Fruit fly (Drosophila melanogaster) whole organism, embryonic: ENCODE measurements around the gene CG17637.

Experiments used
- Bteb2 ChIP-seq: fragments of 200-800 bp; sonication (Bioruptor generic); optimal IDR thresholded peaks from 2 replicates; lab custom pipeline; 2016; ENCODE audit warnings: missing biosample characterization, missing genetic modification characterization
- C15 ChIP-seq: fragments of 200-800 bp; sonication (Bioruptor generic); IDR thresholded peaks from 3 replicates; pipeline ENCODE4 v1.3.6; 2022; ENCODE audit warnings: missing biosample characterization, missing genetic modification characterization
- CG10565 ChIP-seq: fragments of 200-800 bp; sonication (Bioruptor generic); optimal IDR thresholded peaks from 3 replicates; lab custom pipeline; 2016; ENCODE audit warnings: missing biosample characterization, mild to moderate bottlenecking, missing genetic modification characterization
- CG14014 ChIP-seq: fragments of 200-800 bp; sonication (Bioruptor generic); IDR thresholded peaks from 2 replicates; pipeline ENCODE4 v1.3.6; 2022; ENCODE audit warnings: missing biosample characterization, missing genetic modification characterization
- CG17829 ChIP-seq: fragments of 200-800 bp; optimal IDR thresholded peaks from 2 replicates; lab custom pipeline; 2019; ENCODE audit warnings: missing biosample characterization, mild to moderate bottlenecking, missing genetic modification characterization, moderate library complexity
- CG1792 ChIP-seq: fragments of 200-800 bp; sonication (Bioruptor generic); optimal IDR thresholded peaks from 2 replicates; lab custom pipeline; 2016; ENCODE audit warnings: missing biosample characterization, missing genetic modification characterization
- CG18011 ChIP-seq: fragments of 200-800 bp; sonication (Bioruptor generic); optimal IDR thresholded peaks from 2 replicates; lab custom pipeline; 2017; ENCODE audit warnings: missing biosample characterization, missing genetic modification characterization, mild to moderate bottlenecking, moderate library complexity, missing genotype
- CG34376 ChIP-seq: fragments of 200-800 bp; sonication (Bioruptor generic); optimal IDR thresholded peaks from 2 replicates; lab custom pipeline; 2018; ENCODE audit warnings: missing biosample characterization, mild to moderate bottlenecking, missing genetic modification characterization
- CG6272 ChIP-seq: fragments of 200-800 bp; sonication (Bioruptor generic); IDR thresholded peaks from 2 replicates; pipeline ENCODE4 v1.3.6; 2022; ENCODE audit warnings: missing biosample characterization, missing genetic modification characterization
- CG6654 ChIP-seq: fragments of 200-800 bp; sonication (Bioruptor generic); optimal IDR thresholded peaks from 2 replicates; lab custom pipeline; 2017; ENCODE audit warnings: missing biosample characterization, mild to moderate bottlenecking, missing genetic modification characterization
- CG6765 ChIP-seq: fragments of 200-800 bp; sonication (Bioruptor generic); optimal IDR thresholded peaks from 3 replicates; lab custom pipeline; 2017; ENCODE audit warnings: missing biosample characterization, mild to moderate bottlenecking, missing genetic modification characterization
- CG7745 ChIP-seq: fragments of 200-800 bp; sonication (Bioruptor generic); optimal IDR thresholded peaks from 2 replicates; lab custom pipeline; 2018; ENCODE audit warnings: missing biosample characterization, mild to moderate bottlenecking, missing genetic modification characterization, moderate library complexity
- CG8281 ChIP-seq: fragments of 200-800 bp; sonication (Bioruptor generic); optimal IDR thresholded peaks from 2 replicates; lab custom pipeline; 2018; ENCODE audit warnings: missing biosample characterization, mild to moderate bottlenecking, missing genetic modification characterization, moderate library complexity
- CG9817 ChIP-seq: fragments of 200-800 bp; sonication (Bioruptor generic); optimal IDR thresholded peaks from 2 replicates; lab custom pipeline; 2018; ENCODE audit warnings: missing biosample characterization, mild to moderate bottlenecking, missing genetic modification characterization, moderate library complexity
- D19A ChIP-seq: fragments of 200-800 bp; optimal IDR thresholded peaks from 3 replicates; lab custom pipeline; 2019; ENCODE audit warnings: missing biosample characterization, mild to moderate bottlenecking, missing genetic modification characterization, moderate library complexity
- Dad ChIP-seq: fragments of 200-800 bp; sonication (Bioruptor generic); optimal IDR thresholded peaks from 3 replicates; lab custom pipeline; 2016; ENCODE audit warnings: missing biosample characterization, missing genetic modification characterization
- Dref ChIP-seq: fragments of 200-800 bp; sonication (Bioruptor generic); IDR thresholded peaks from 2 replicates; pipeline ENCODE4 v1.3.6; 2022; ENCODE audit warnings: missing biosample characterization, missing genetic modification characterization
- H2.0 ChIP-seq: fragments of 200-800 bp; sonication (Bioruptor generic); IDR thresholded peaks from 2 replicates; pipeline ENCODE4 v1.3.6; 2022; ENCODE audit warnings: missing biosample characterization, missing genetic modification characterization
- HHEX ChIP-seq: fragments of 200-800 bp; sonication (Bioruptor generic); optimal IDR thresholded peaks from 3 replicates; lab custom pipeline; 2017; ENCODE audit warnings: missing biosample characterization, mild to moderate bottlenecking, missing genetic modification characterization, missing genetic modification reagents
- HmgD ChIP-seq: fragments of 200-800 bp; sonication (Bioruptor generic); optimal IDR thresholded peaks from 3 replicates; lab custom pipeline; 2016; ENCODE audit warnings: missing biosample characterization, missing genetic modification characterization
- Hr78 ChIP-seq, 2 experiments: fragments of 200-800 bp in 1 of 2; fragments of >200 bp in 1 of 2; sonication (Bioruptor generic) in 1 of 2; optimal IDR thresholded peaks; 2 replicates each; lab custom pipeline; 2017 to 2019; ENCODE audit warnings: missing biosample characterization in 2 of 2, missing genetic modification characterization in 2 of 2, mild to moderate bottlenecking in 1 of 2, moderate library complexity in 1 of 2
- MBD-R2 ChIP-seq: fragments of 200-800 bp; sonication (Bioruptor generic); IDR thresholded peaks from 2 replicates; pipeline ENCODE4 v1.3.6; 2022; ENCODE audit warnings: missing biosample characterization, missing genetic modification characterization
- Myb ChIP-seq: fragments of 200-800 bp; sonication (Bioruptor generic); optimal IDR thresholded peaks from 2 replicates; lab custom pipeline; 2016; ENCODE audit warnings: missing biosample characterization, missing genetic modification characterization
- NFAT ChIP-seq: fragments of 200-800 bp; sonication (Bioruptor generic); IDR thresholded peaks from 2 replicates; pipeline ENCODE4 v1.3.6; 2022; ENCODE audit warnings: missing biosample characterization, missing genetic modification characterization
- Oaz ChIP-seq: fragments of 200-800 bp; sonication (Bioruptor generic); IDR thresholded peaks from 2 replicates; pipeline ENCODE4 v1.3.6; 2022; ENCODE audit warnings: missing biosample characterization, missing genetic modification characterization
- bcd ChIP-seq: fragments of 200-800 bp; sonication (Bioruptor generic); optimal IDR thresholded peaks from 2 replicates; lab custom pipeline; 2017; ENCODE audit warnings: missing biosample characterization, mild to moderate bottlenecking, missing genetic modification characterization
- cato ChIP-seq: fragments of 200-800 bp; sonication (Bioruptor generic); optimal IDR thresholded peaks from 2 replicates; lab custom pipeline; 2016; ENCODE audit warnings: missing biosample characterization, missing genetic modification characterization, borderline replicate concordance
- crol ChIP-seq: fragments of 200-800 bp; sonication (Bioruptor generic); IDR thresholded peaks from 2 replicates; pipeline ENCODE4 v1.3.6; 2022; ENCODE audit warnings: missing biosample characterization, missing genetic modification characterization
- danr ChIP-seq: fragments of 200-800 bp; sonication (Bioruptor generic); IDR thresholded peaks from 2 replicates; pipeline ENCODE4 v1.3.6; 2022; ENCODE audit warnings: missing biosample characterization, missing genetic modification characterization
- dmrt99B ChIP-seq: fragments of 200-800 bp; sonication (Bioruptor generic); optimal IDR thresholded peaks from 2 replicates; lab custom pipeline; 2018; ENCODE audit warnings: missing biosample characterization, mild to moderate bottlenecking, missing genetic modification characterization, moderate library complexity
- grn ChIP-seq: fragments of 200-800 bp; sonication (Bioruptor generic); optimal IDR thresholded peaks from 3 replicates; lab custom pipeline; 2017; ENCODE audit warnings: missing biosample characterization, missing genetic modification characterization
- her ChIP-seq: fragments of 200-800 bp; sonication (Bioruptor generic); optimal IDR thresholded peaks from 2 replicates; lab custom pipeline; 2016; ENCODE audit warnings: missing biosample characterization, missing genetic modification characterization
- hth ChIP-seq: fragments of >200 bp; optimal IDR thresholded peaks from 2 replicates; lab custom pipeline; 2017; ENCODE audit warnings: inconsistent platforms
- kah ChIP-seq: fragments of 200-800 bp; sonication (Bioruptor generic); optimal IDR thresholded peaks from 2 replicates; lab custom pipeline; 2018; ENCODE audit warnings: missing biosample characterization, mild to moderate bottlenecking, missing genetic modification characterization
- klu ChIP-seq: fragments of 200-800 bp; sonication (Bioruptor generic); IDR thresholded peaks from 2 replicates; pipeline ENCODE4 v1.3.6; 2022; ENCODE audit warnings: missing biosample characterization, missing genetic modification characterization
- luna ChIP-seq: fragments of 200-800 bp; sonication (Bioruptor generic); optimal IDR thresholded peaks from 2 replicates; lab custom pipeline; 2016; ENCODE audit warnings: missing biosample characterization, missing genetic modification characterization
- maf-S ChIP-seq: fragments of 200-800 bp; sonication (Bioruptor generic); optimal IDR thresholded peaks from 2 replicates; lab custom pipeline; 2016; ENCODE audit warnings: missing biosample characterization, missing genetic modification characterization
- nom ChIP-seq: fragments of 200-800 bp; sonication (Bioruptor generic); optimal IDR thresholded peaks from 2 replicates; lab custom pipeline; 2017; ENCODE audit warnings: missing biosample characterization, missing genetic modification characterization, mild to moderate bottlenecking, moderate library complexity, missing genetic modification reagents
- otp ChIP-seq: fragments of 200-800 bp; sonication (Bioruptor generic); IDR thresholded peaks from 3 replicates; pipeline ENCODE4, ENCODE4 v1.3.6; 2022; ENCODE audit warnings: missing biosample characterization, missing genetic modification characterization
- p53 ChIP-seq: fragments of 200-800 bp; sonication (Bioruptor generic); optimal IDR thresholded peaks from 2 replicates; lab custom pipeline; 2016; ENCODE audit warnings: missing biosample characterization, missing genetic modification characterization
- pfk ChIP-seq: fragments of 200-800 bp; sonication (Bioruptor generic); optimal IDR thresholded peaks from 2 replicates; lab custom pipeline; 2018; ENCODE audit warnings: missing biosample characterization, mild to moderate bottlenecking, missing genetic modification characterization, moderate library complexity
- pnt ChIP-seq: fragments of 200-800 bp; sonication (Bioruptor generic); optimal IDR thresholded peaks from 3 replicates; lab custom pipeline; 2016; ENCODE audit warnings: missing biosample characterization, missing genetic modification characterization
- pros ChIP-seq: fragments of 200-800 bp; sonication (Bioruptor generic); optimal IDR thresholded peaks from 3 replicates; lab custom pipeline; 2019; ENCODE audit warnings: missing biosample characterization, mild to moderate bottlenecking, missing genetic modification characterization, moderate library complexity
- sd ChIP-seq: fragments of 200-800 bp; sonication (Bioruptor generic); optimal IDR thresholded peaks from 3 replicates; lab custom pipeline; 2018; ENCODE audit warnings: missing biosample characterization, mild to moderate bottlenecking, missing genetic modification characterization, moderate library complexity
- slou ChIP-seq: fragments of 200-800 bp; sonication (Bioruptor generic); optimal IDR thresholded peaks from 3 replicates; lab custom pipeline; 2016; ENCODE audit warnings: missing biosample characterization, missing genetic modification characterization
- slp2 ChIP-seq: fragments of 200-800 bp; sonication (Bioruptor generic); optimal IDR thresholded peaks from 2 replicates; lab custom pipeline; 2016; ENCODE audit warnings: missing biosample characterization, missing genetic modification characterization
- sqz ChIP-seq: fragments of 200-800 bp; sonication (Bioruptor generic); optimal IDR thresholded peaks from 3 replicates; lab custom pipeline; 2018; ENCODE audit warnings: missing biosample characterization, mild to moderate bottlenecking, missing genetic modification characterization
- vvl ChIP-seq: fragments of 200-800 bp; sonication (Bioruptor generic); IDR thresholded peaks from 2 replicates; pipeline ENCODE4 v1.3.6; 2022; ENCODE audit warnings: missing biosample characterization, missing genetic modification characterization
- wor ChIP-seq: fragments of 200-800 bp; sonication (Bioruptor generic); IDR thresholded peaks from 2 replicates; pipeline ENCODE4 v1.3.6; 2022; ENCODE audit warnings: missing biosample characterization, missing genetic modification characterization
- zf30C ChIP-seq: fragments of 200-800 bp; sonication (Bioruptor generic); optimal IDR thresholded peaks from 3 replicates; lab custom pipeline; 2018; ENCODE audit warnings: missing biosample characterization, mild to moderate bottlenecking, missing genetic modification characterization

Gene CG17637

DNA sequence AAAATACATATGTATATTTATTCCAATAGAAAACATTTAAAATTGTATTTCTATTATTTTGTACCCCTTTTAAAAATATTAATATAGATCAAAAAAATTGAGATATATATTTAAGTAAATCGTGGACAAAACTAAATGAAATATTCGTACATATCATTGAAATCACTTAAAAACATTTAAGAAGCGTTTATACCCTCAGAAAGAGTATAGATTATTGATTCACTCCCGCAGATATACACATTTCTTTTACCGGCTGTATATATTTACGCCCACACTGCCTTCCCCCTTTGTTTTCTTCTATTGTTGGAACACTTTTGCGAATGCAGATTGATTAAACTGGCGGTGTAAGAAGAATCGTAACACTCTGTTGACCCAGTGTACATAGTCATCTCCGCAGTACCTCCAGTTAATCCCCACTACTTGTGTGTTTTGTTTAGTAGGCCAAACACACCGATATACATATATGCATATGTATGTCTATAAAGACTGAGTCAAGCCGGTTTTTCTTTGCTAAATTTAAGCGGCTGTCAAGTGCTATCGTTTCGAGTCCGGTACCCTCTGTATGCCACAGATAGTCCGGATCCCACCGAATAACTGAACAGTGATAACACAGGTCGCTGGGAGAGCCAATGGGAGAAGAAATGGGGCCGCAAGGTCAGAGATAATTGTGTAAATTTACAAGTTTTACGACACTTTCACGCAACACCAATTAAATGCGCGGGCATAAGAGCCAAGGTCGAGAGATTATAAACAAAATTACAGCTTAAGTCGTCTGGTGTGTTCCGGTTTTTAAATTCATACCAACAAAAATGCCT lies 32.3 kb upstream of the CG17637 start (continued):
- TF ChIP-seq pros (GFP tag; lab: Kevin White, UChicago) (no peak), maf-S (peak; percentile 42), sd (tag; lab: Kevin White, UChicago) (no peak), danr (GFP tag; lab: Robert Waterston, UW) (no peak), kah (GFP tag; lab: Kevin White, UChicago) (peak; percentile 8), CG6272 (GFP tag; lab: Robert Waterston, UW) (no peak), klu (no peak), CG34376 (GFP tag; lab: Kevin White, UChicago) (peak; percentile 22), sqz (GFP tag; lab: Kevin White, UChicago) (no peak), vvl (GFP tag; lab: Robert Waterston, UW) (peak; percentile 46; the same call in 1 of the 2 replicates), CG7745 (tag; lab: Kevin White, UChicago) (peak; percentile 20), Hr78 (GFP tag; optimal IDR thresholded peaks at IDR 0.05; lab: Kevin White, UChicago) (peak in 1 of 2 experiments; percentile 83), luna (GFP tag; lab: Kevin White, UChicago) (peak; percentile 5), CG1792 (GFP tag; lab: Kevin White, UChicago) (peak; percentile 87), bcd (GFP tag; lab: Kevin White, UChicago) (peak; percentile 41), CG8281 (peak; percentile 18), otp (GFP tag; lab: Robert Waterston, UW) (0 out of 3 replicates have a peak, but pooled peaks have one; percentile 56), HmgD (no peak), dmrt99B (tag; lab: Kevin White, UChicago) (no peak), hth (lab: Kevin White, UChicago) (no peak), CG6654 (no peak), her (GFP tag; lab: Kevin White, UChicago) (peak; percentile 72), CG14014 (peak; percentile 20; the same call in 1 of the 2 replicates), pfk (peak; percentile 19), H2.0 (no peak), nom (GFP tag; lab: Kevin White, UChicago) (no peak), CG6765 (GFP tag; lab: Kevin White, UChicago) (peak; percentile 49), wor (GFP tag; lab: Robert Waterston, UW) (no peak), D19A (tag; lab: Kevin White, UChicago) (peak; percentile 97), Dad (GFP tag; lab: Kevin White, UChicago) (peak; percentile 4), crol (GFP tag; lab: Robert Waterston, UW) (peak; percentile 7; the same call in 1 of the 2 replicates), p53 (peak; percentile 50), CG18011 (GFP tag; lab: Kevin White, UChicago) (peak; percentile 21), CG17829 (tag; lab: Kevin White, UChicago) (no peak), Dref (GFP tag; lab: Robert Waterston, UW) (no peak), cato (GFP tag; lab: Kevin White, UChicago) (peak; percentile 32), MBD-R2 (GFP tag; lab: Robert Waterston, UW) (no peak), slp2 (GFP tag; lab: Kevin White, UChicago) (peak; percentile 50), Myb (GFP tag; lab: Kevin White, UChicago) (peak; percentile 35), slou (GFP tag; lab: Kevin White, UChicago) (peak; percentile 40), HHEX (GFP tag; lab: Kevin White, UChicago) (peak; percentile 75), Oaz (GFP tag; lab: Robert Waterston, UW) (no peak), Bteb2 (GFP tag; lab: Kevin White, UChicago) (peak; percentile 13), NFAT (GFP tag; lab: Robert Waterston, UW) (no peak), C15 (GFP tag; lab: Robert Waterston, UW) (no peak), CG10565 (GFP tag; lab: Kevin White, UChicago) (no peak), CG9817 (tag; lab: Kevin White, UChicago) (peak; percentile 32), pnt (GFP tag; lab: Kevin White, UChicago) (peak; percentile 38), grn (GFP tag; lab: Kevin White, UChicago) (no peak), zf30C (GFP tag; lab: Kevin White, UChicago) (no peak)
